Fruit fly (Drosophila melanogaster) whole organism, embryonic: Measurements from ENCODE around the gene janB.

ENCODE experiments used
- CG10366 ChIP-seq: fragments of 200-800 bp; sonication (Bioruptor generic); IDR thresholded peaks from 2 replicates; pipeline ENCODE4 v1.3.6; 2022; ENCODE audit warnings: missing biosample characterization, missing genetic modification characterization
- CG11398 ChIP-seq: fragments of 200-800 bp; sonication (Bioruptor generic); optimal IDR thresholded peaks from 2 replicates; lab custom pipeline; 2016; ENCODE audit warnings: missing biosample characterization, missing genetic modification characterization
- CG11560 ChIP-seq: fragments of 200-800 bp; sonication (Bioruptor generic); IDR thresholded peaks from 3 replicates; pipeline ENCODE4 v1.3.6; 2022; ENCODE audit warnings: missing biosample characterization, missing genetic modification characterization
- CG13296 ChIP-seq: fragments of 200-800 bp; sonication (Bioruptor generic); optimal IDR thresholded peaks from 3 replicates; lab custom pipeline; 2018; ENCODE audit warnings: missing biosample characterization, mild to moderate bottlenecking, missing genetic modification characterization
- CG13624 ChIP-seq: fragments of 200-800 bp; sonication (Bioruptor generic); optimal IDR thresholded peaks from 2 replicates; lab custom pipeline; 2016; ENCODE audit warnings: missing biosample characterization, missing genetic modification characterization
- CG17186 ChIP-seq: fragments of 200-800 bp; sonication (Bioruptor generic); optimal IDR thresholded peaks from 3 replicates; lab custom pipeline; 2017; ENCODE audit warnings: missing biosample characterization, missing genetic modification reagents, missing genetic modification characterization
- CG17612 ChIP-seq: fragments of 200-800 bp; sonication (Bioruptor generic); IDR thresholded peaks from 2 replicates; pipeline ENCODE4 v1.3.6; 2022; ENCODE audit warnings: missing biosample characterization, missing genetic modification characterization
- CG30431 ChIP-seq: fragments of 200-800 bp; sonication (Bioruptor generic); optimal IDR thresholded peaks from 2 replicates; lab custom pipeline; 2017; ENCODE audit warnings: missing biosample characterization, missing genetic modification characterization
- CG31441 ChIP-seq: fragments of 200-800 bp; sonication (Bioruptor generic); IDR thresholded peaks from 2 replicates; pipeline ENCODE4 v1.3.6; 2022; ENCODE audit warnings: missing biosample characterization, missing genetic modification characterization
- CG3407 ChIP-seq: fragments of 200-800 bp; sonication (Bioruptor generic); optimal IDR thresholded peaks from 2 replicates; lab custom pipeline; 2018; ENCODE audit warnings: missing biosample characterization, mild to moderate bottlenecking, missing genetic modification characterization
- CG43689 ChIP-seq: fragments of 200-800 bp; sonication (Bioruptor generic); IDR thresholded peaks from 2 replicates; pipeline ENCODE4 v1.3.6; 2022; ENCODE audit warnings: missing biosample characterization, missing genetic modification characterization
- CG4854 ChIP-seq: fragments of 200-800 bp; sonication (Bioruptor generic); optimal IDR thresholded peaks from 2 replicates; lab custom pipeline; 2016; ENCODE audit warnings: missing biosample characterization, missing genetic modification characterization, inconsistent platforms
- CG5245 ChIP-seq: fragments of 200-800 bp; sonication (Bioruptor generic); optimal IDR thresholded peaks from 3 replicates; lab custom pipeline; 2016; ENCODE audit warnings: missing biosample characterization, missing genetic modification characterization
- CG5953 ChIP-seq: fragments of 200-800 bp; sonication (Bioruptor generic); IDR thresholded peaks from 2 replicates; pipeline ENCODE4 v1.3.6; 2022; ENCODE audit warnings: missing biosample characterization, missing genetic modification characterization
- CG6765 ChIP-seq: fragments of 200-800 bp; sonication (Bioruptor generic); optimal IDR thresholded peaks from 3 replicates; lab custom pipeline; 2017; ENCODE audit warnings: missing biosample characterization, mild to moderate bottlenecking, missing genetic modification characterization
- CG8089 ChIP-seq: fragments of 200-800 bp; sonication (Bioruptor generic); optimal IDR thresholded peaks from 3 replicates; lab custom pipeline; 2016; ENCODE audit warnings: missing biosample characterization, missing genetic modification characterization
- CG9609 ChIP-seq: fragments of 200-800 bp; sonication (Bioruptor generic); optimal IDR thresholded peaks from 3 replicates; lab custom pipeline; 2016; ENCODE audit warnings: missing biosample characterization, missing genetic modification characterization
- CG9797 ChIP-seq: fragments of 200-800 bp; sonication (Bioruptor generic); optimal IDR thresholded peaks from 3 replicates; lab custom pipeline; 2018; ENCODE audit warnings: missing biosample characterization, mild to moderate bottlenecking, missing genetic modification characterization
- Dek ChIP-seq: fragments of 200-800 bp; sonication (Bioruptor generic); optimal IDR thresholded peaks from 3 replicates; lab custom pipeline; 2019; ENCODE audit warnings: missing biosample characterization, mild to moderate bottlenecking, missing genetic modification characterization, moderate library complexity
- Dip2 ChIP-seq: fragments of 200-800 bp; sonication (Bioruptor generic); IDR thresholded peaks from 2 replicates; pipeline ENCODE4 v1.3.6; 2022; ENCODE audit warnings: missing biosample characterization, missing genetic modification characterization
- Dp ChIP-seq: fragments of 200-800 bp; sonication (Bioruptor generic); optimal IDR thresholded peaks from 2 replicates; lab custom pipeline; 2018; ENCODE audit warnings: missing biosample characterization, mild to moderate bottlenecking, missing genetic modification characterization, moderate library complexity
- Elba2 ChIP-seq: fragments of 200-800 bp; sonication (Bioruptor generic); optimal IDR thresholded peaks from 3 replicates; lab custom pipeline; 2016; ENCODE audit warnings: missing biosample characterization, missing genetic modification characterization
- HHEX ChIP-seq: fragments of 200-800 bp; sonication (Bioruptor generic); optimal IDR thresholded peaks from 3 replicates; lab custom pipeline; 2017; ENCODE audit warnings: missing biosample characterization, mild to moderate bottlenecking, missing genetic modification characterization, missing genetic modification reagents
- HLH4C ChIP-seq: fragments of 200-800 bp; sonication (Bioruptor generic); IDR thresholded peaks from 3 replicates; pipeline ENCODE4 v1.3.6; 2022; ENCODE audit warnings: missing biosample characterization, missing genetic modification characterization; ENCODE audit not compliant: partially characterized antibody
- Hey ChIP-seq: fragments of 200-800 bp; sonication (Bioruptor generic); optimal IDR thresholded peaks from 3 replicates; lab custom pipeline; 2018; ENCODE audit warnings: missing biosample characterization, mild to moderate bottlenecking, missing genetic modification characterization
- Meics ChIP-seq: fragments of 200-800 bp; sonication (Bioruptor generic); optimal IDR thresholded peaks from 2 replicates; lab custom pipeline; 2017; ENCODE audit warnings: missing biosample characterization, mild to moderate bottlenecking, missing genetic modification characterization
- Myb ChIP-seq: fragments of 200-800 bp; sonication (Bioruptor generic); optimal IDR thresholded peaks from 2 replicates; lab custom pipeline; 2016; ENCODE audit warnings: missing biosample characterization, missing genetic modification characterization
- Poxn ChIP-seq: fragments of 200-800 bp; sonication (Bioruptor generic); IDR thresholded peaks from 2 replicates; pipeline ENCODE4 v1.3.6; 2022; ENCODE audit warnings: missing biosample characterization, missing genetic modification characterization
- Ptx1 ChIP-seq: fragments of 200-800 bp; sonication (Bioruptor generic); IDR thresholded peaks from 2 replicates; pipeline ENCODE4 v1.3.6; 2022; ENCODE audit warnings: missing biosample characterization, missing genetic modification characterization
- Sry-β ChIP-seq: fragments of 200-800 bp; sonication (Bioruptor generic); optimal IDR thresholded peaks from 2 replicates; lab custom pipeline; 2018; ENCODE audit warnings: missing biosample characterization, mild to moderate bottlenecking, missing genetic modification characterization, moderate library complexity
- Tbp ChIP-seq: fragments of >200 bp; optimal IDR thresholded peaks from 2 replicates; lab custom pipeline; 2018; ENCODE audit warnings: missing biosample characterization, missing genetic modification characterization
- Usf ChIP-seq: fragments of 200-800 bp; sonication (Bioruptor generic); optimal IDR thresholded peaks from 2 replicates; lab custom pipeline; 2017; ENCODE audit warnings: missing genotype, missing biosample characterization, missing genetic modification characterization
- bigmax ChIP-seq: fragments of 200-800 bp; sonication (Bioruptor generic); optimal IDR thresholded peaks from 2 replicates; lab custom pipeline; 2018; ENCODE audit warnings: missing biosample characterization, mild to moderate bottlenecking, missing genetic modification characterization
- btn ChIP-seq: fragments of 200-800 bp; sonication (Bioruptor generic); optimal IDR thresholded peaks from 2 replicates; lab custom pipeline; 2016; ENCODE audit warnings: missing biosample characterization, missing genetic modification characterization
- dan ChIP-seq: fragments of 200-800 bp; sonication (Bioruptor generic); IDR thresholded peaks from 2 replicates; pipeline ENCODE4 v1.3.6; 2022; ENCODE audit warnings: missing biosample characterization, missing genetic modification characterization
- eyg ChIP-seq: fragments of 200-800 bp; sonication (Bioruptor generic); optimal IDR thresholded peaks from 3 replicates; lab custom pipeline; 2016; ENCODE audit warnings: missing biosample characterization, missing genetic modification characterization
- gem ChIP-seq: fragments of 200-800 bp; sonication (Bioruptor generic); optimal IDR thresholded peaks from 2 replicates; lab custom pipeline; 2019; ENCODE audit warnings: missing biosample characterization, mild to moderate bottlenecking, missing genetic modification characterization, moderate library complexity
- kay ChIP-seq: fragments of 200-800 bp; sonication (Bioruptor generic); optimal IDR thresholded peaks from 2 replicates; lab custom pipeline; 2016; ENCODE audit warnings: missing biosample characterization, missing genetic modification characterization
- ken ChIP-seq: fragments of 200-800 bp; sonication (Bioruptor generic); IDR thresholded peaks from 3 replicates; pipeline ENCODE4 v1.3.6; 2022; ENCODE audit warnings: missing biosample characterization, missing genetic modification characterization
- lov ChIP-seq, 2 experiments: fragments of 200-800 bp in 1 of 2; fragments of >200 bp in 1 of 2; sonication (Bioruptor generic) in 1 of 2; IDR thresholded peaks in 1 of 2; optimal IDR thresholded peaks in 1 of 2; 2 replicates in 1 of 2; 3 replicates in 1 of 2; pipeline versions ENCODE4 v1.3.6 to Lab custom; 2017 to 2022; ENCODE audit warnings: missing biosample characterization in 1 of 2, missing genetic modification characterization in 1 of 2
- nau ChIP-seq: fragments of 200-800 bp; sonication (Bioruptor generic); optimal IDR thresholded peaks from 3 replicates; lab custom pipeline; 2017; ENCODE audit warnings: missing biosample characterization, mild to moderate bottlenecking, missing genetic modification characterization, missing genetic modification reagents
- onecut ChIP-seq: fragments of 200-800 bp; sonication (Bioruptor generic); IDR thresholded peaks from 2 replicates; pipeline ENCODE4 v1.3.6; 2022; ENCODE audit warnings: missing biosample characterization, missing genetic modification characterization
- ranshi ChIP-seq: fragments of 200-800 bp; sonication (Bioruptor generic); IDR thresholded peaks from 2 replicates; pipeline ENCODE4 v1.3.6; 2022; ENCODE audit warnings: missing biosample characterization, missing genetic modification characterization
- sima ChIP-seq: fragments of 200-800 bp; sonication (Bioruptor generic); optimal IDR thresholded peaks from 2 replicates; lab custom pipeline; 2016; ENCODE audit warnings: missing biosample characterization, missing genetic modification characterization
- slbo ChIP-seq: fragments of 200-800 bp; sonication (Bioruptor generic); IDR thresholded peaks from 2 replicates; pipeline ENCODE4 v1.3.6; 2022; ENCODE audit warnings: missing biosample characterization, missing genetic modification characterization
- so ChIP-seq: fragments of 200-800 bp; sonication (Bioruptor generic); IDR thresholded peaks from 3 replicates; pipeline ENCODE4 v1.3.6; 2022; ENCODE audit warnings: missing biosample characterization, missing genetic modification characterization
- tap ChIP-seq: fragments of 200-800 bp; optimal IDR thresholded peaks from 3 replicates; lab custom pipeline; 2019; ENCODE audit warnings: missing biosample characterization, mild to moderate bottlenecking, missing genetic modification characterization, moderate library complexity
- tup ChIP-seq: fragments of 200-800 bp; sonication (Bioruptor generic); optimal IDR thresholded peaks from 2 replicates; lab custom pipeline; 2016; ENCODE audit warnings: missing biosample characterization, mild to moderate bottlenecking, missing genetic modification characterization, moderate library complexity
- unpg ChIP-seq: fragments of 200-800 bp; sonication (Bioruptor generic); optimal IDR thresholded peaks from 3 replicates; lab custom pipeline; 2018; ENCODE audit warnings: missing biosample characterization, mild to moderate bottlenecking, missing genetic modification characterization, moderate library complexity
- usp ChIP-seq: fragments of >200 bp; optimal IDR thresholded peaks from 2 replicates; lab custom pipeline; 2017; ENCODE audit warnings: missing biosample characterization, missing genetic modification characterization
- vfl ChIP-seq: fragments of 200-800 bp; sonication (Bioruptor generic); optimal IDR thresholded peaks from 2 replicates; lab custom pipeline; 2016; ENCODE audit warnings: missing biosample characterization, missing genetic modification characterization
- yki ChIP-seq: fragments of >200 bp; optimal IDR thresholded peaks from 3 replicates; lab custom pipeline; 2018

janB gene

dm6 chr3R:30052455-30053046 is 14.0 kb upstream of the janB start, which contains the start of gene Jasper (continued):
- TF ChIP-seq CG6765 (GFP tag; lab: Kevin White, UChicago) (no peak), Hey (tag; lab: Kevin White, UChicago) (no peak), CG30431 (GFP tag; lab: Kevin White, UChicago) (no peak), CG4854 (GFP tag; lab: Kevin White, UChicago) (no peak), Dip2 (no peak), CG9609 (GFP tag; lab: Kevin White, UChicago) (no peak), yki (lab: Kevin White, UChicago) (no peak), bigmax (no peak), Ptx1 (GFP tag; lab: Robert Waterston, UW) (no peak), Myb (peak; percentile 87), Usf (GFP tag; lab: Kevin White, UChicago) (no peak), HHEX (GFP tag; lab: Kevin White, UChicago) (no peak), CG5953 (GFP tag; lab: Robert Waterston, UW) (no peak), dan (GFP tag; lab: Robert Waterston, UW) (no peak), onecut (GFP tag; lab: Robert Waterston, UW) (no peak), so (GFP tag; lab: Robert Waterston, UW) (no peak), CG9797 (peak; percentile 95), kay (no peak), eyg (no peak), tap (tag; lab: Kevin White, UChicago) (no peak), Tbp (no peak), CG8089 (GFP tag; lab: Kevin White, UChicago) (no peak), Sry-β (GFP tag; lab: Kevin White, UChicago) (peak; percentile 62), Meics (GFP tag; lab: Kevin White, UChicago) (no peak), btn (GFP tag; lab: Kevin White, UChicago) (no peak), ken (GFP tag; lab: Robert Waterston, UW) (no peak), CG10366 (GFP tag; lab: Robert Waterston, UW) (no peak), nau (GFP tag; lab: Kevin White, UChicago) (no peak), lov (optimal IDR thresholded peaks at IDR 0.05; lab: Kevin White, UChicago) (no peak), lov (GFP tag; IDR thresholded peaks at IDR 0.05; lab: Robert Waterston, UW) (no peak), CG31441 (GFP tag; lab: Robert Waterston, UW) (no peak), unpg (GFP tag; lab: Kevin White, UChicago) (no peak), vfl (GFP tag; lab: Kevin White, UChicago) (peak; percentile 31), tup (no peak), CG11398 (GFP tag; lab: Kevin White, UChicago) (no peak), CG3407 (GFP tag; lab: Kevin White, UChicago) (no peak), CG17612 (no peak; the same call in 1 of the 2 replicates), CG43689 (no peak), Dek (peak; percentile 37), Poxn (GFP tag; lab: Robert Waterston, UW) (no peak), sima (GFP tag; lab: Kevin White, UChicago) (no peak), gem (tag; lab: Kevin White, UChicago) (peak; percentile 2), ranshi (GFP tag; lab: Robert Waterston, UW) (no peak), HLH4C (GFP tag; lab: Robert Waterston, UW) (no peak), CG17186 (GFP tag; lab: Kevin White, UChicago) (peak; percentile 94), CG13624 (peak; percentile 58), CG13296 (GFP tag; lab: Kevin White, UChicago) (no peak), Elba2 (GFP tag; lab: Kevin White, UChicago) (no peak), Dp (peak; percentile 100), CG11560 (tag; lab: Robert Waterston, UW) (no peak), slbo (peak; percentile 27; the same call in 1 of the 2 replicates), usp (GFP tag; lab: Kevin White, UChicago) (no peak), CG5245 (GFP tag; lab: Kevin White, UChicago) (no peak)
